Worm (Caenorhabditis elegans): ENCODE measurements around the gene nspb-7.

nspb-7 gene

DNA sequence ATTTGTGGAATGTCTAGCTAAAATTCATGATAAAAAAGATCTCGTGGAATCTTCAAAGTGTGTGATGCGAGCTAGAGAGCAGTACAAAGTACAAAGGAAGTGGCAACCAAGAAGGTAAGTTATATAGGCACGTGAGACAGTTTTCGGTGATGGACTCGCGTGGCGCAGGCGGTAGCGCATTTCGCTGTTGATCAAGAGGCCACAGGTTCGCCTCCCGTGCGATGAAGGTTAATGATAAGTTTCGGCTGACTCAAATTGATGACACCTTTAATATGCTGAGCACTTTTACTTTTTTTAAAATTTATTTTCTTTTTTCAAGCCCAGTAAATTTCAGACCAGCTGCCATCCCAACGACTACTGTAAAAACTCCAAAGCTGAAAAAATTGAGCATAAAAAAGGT, 38.8 kb downstream of the nspb-7 start (continued):
- TF ChIP-seq set-16 (GFP tag; IDR thresholded peaks at IDR 0.05) (peak; percentile 20; the same call in 1 of the 2 replicates), dmd-6 (GFP tag; IDR thresholded peaks at IDR 0.05) (peak; percentile 55), spr-1 (tag; optimal IDR thresholded peaks at IDR 0.05) (peak; percentile 14), tra-1 (GFP tag; IDR thresholded peaks at IDR 0.05) (peak; percentile 85), jun-1 (tag; optimal IDR thresholded peaks at IDR 0.05) (no peak), nhr-111 (GFP tag; optimal IDR thresholded peaks at IDR 0.05) (peak; percentile 2), spr-3 (GFP tag; optimal IDR thresholded peaks at IDR 0.05) (peak; percentile 63), tag-97 (GFP tag; IDR thresholded peaks at IDR 0.05) (no peak), lin-38 (GFP tag; IDR thresholded peaks at IDR 0.05) (peak; percentile 77; the same call in 1 of the 2 replicates), nhr-48 (tag; optimal IDR thresholded peaks at IDR 0.05) (peak; percentile 48), fkh-10 (GFP tag; optimal IDR thresholded peaks at IDR 0.05) (no peak), unc-39 (tag; optimal IDR thresholded peaks at IDR 0.05) (no peak), skn-1 (tag; optimal IDR thresholded peaks at IDR 0.05) (no peak), daf-8 (GFP tag; IDR thresholded peaks at IDR 0.05) (no peak), Y5F2A.4 (GFP tag; optimal IDR thresholded peaks at IDR 0.05) (peak; percentile 60), ceh-20 (GFP tag; IDR thresholded peaks at IDR 0.05) (peak; percentile 64), T20F7.1 (GFP tag; optimal IDR thresholded peaks at IDR 0.05) (no peak), gei-8 (GFP tag; optimal IDR thresholded peaks at IDR 0.05) (peak; percentile 32), madf-9 (GFP tag; conservative IDR thresholded peaks at IDR 0.05) (peak; percentile 66; the same call in 1 of the 2 replicates), nhr-77 (tag; optimal IDR thresholded peaks at IDR 0.05) (no peak), nhr-76 (tag; optimal IDR thresholded peaks at IDR 0.05) (no peak), cey-2 (tag; optimal IDR thresholded peaks at IDR 0.05; ENCODE audit: borderline replicate concordance, insufficient read depth) (no peak), daf-19 (GFP tag; conservative IDR thresholded peaks at IDR 0.05) (peak; percentile 76; the same call in 1 of the 2 replicates), lin-15B (tag; optimal IDR thresholded peaks at IDR 0.05) (no peak), mep-1 (tag; optimal IDR thresholded peaks at IDR 0.05) (no peak), ZK337.2 (GFP tag; IDR thresholded peaks at IDR 0.05) (0 out of 2 replicates have a peak, but pooled peaks have one; percentile 17), F49E8.2 (tag; optimal IDR thresholded peaks at IDR 0.05; ENCODE audit: borderline replicate concordance) (no peak), ama-1 (optimal IDR thresholded peaks at IDR 0.05) (no peak), daf-12 (tag; optimal IDR thresholded peaks at IDR 0.05) (no peak), snpc-1.2 (GFP tag; IDR thresholded peaks at IDR 0.05) (peak; percentile 84), F26F4.8 (GFP tag; conservative IDR thresholded peaks at IDR 0.05) (peak; percentile 82), lin-1 (GFP tag; IDR thresholded peaks at IDR 0.05) (peak; percentile 79), daf-16 (GFP tag; optimal IDR thresholded peaks at IDR 0.05) (peak in 1 of 2 experiments; percentile 88), daf-16 (tag; optimal IDR thresholded peaks at IDR 0.05) (peak; percentile 67), R02D3.7 (tag; optimal IDR thresholded peaks at IDR 0.05) (no peak)

- TF ChIP-seq nhr-48 (tag; optimal IDR thresholded peaks at IDR 0.05) (no peak), aha-1 (tag) (peak; percentile 97)
Measured at ce11 chrII:14618158-14618557, 40.0 kb downstream of the nspb-7 start.

ce11 chrII:14618764-14619163, 40.7 kb downstream of the nspb-7 start:
- TF ChIP-seq unc-62 (GFP tag; optimal IDR thresholded peaks at IDR 0.05 in 1 of 2) (peak in 1 of 2 experiments; percentile 90), unc-62 (tag; optimal IDR thresholded peaks at IDR 0.05) (no peak), lir-3 (tag; optimal IDR thresholded peaks at IDR 0.05) (no peak), nhr-28 (tag; optimal IDR thresholded peaks at IDR 0.05) (peak; percentile 20)
